Worm (Caenorhabditis elegans) whole organism, L3 larva: ENCODE measurements around the gene C06A12.19.

ENCODE experiments used
- R02D3.7 ChIP-seq: fragments of 150-350 bp; optimal IDR thresholded peaks from 2 replicates; lab custom pipeline; 2014; ENCODE audit warnings: missing biosample characterization, missing genetic modification characterization
- ceh-28 ChIP-seq: fragments of 150-350 bp; optimal IDR thresholded peaks from 2 replicates; lab custom pipeline; 2014; ENCODE audit warnings: missing biosample characterization, missing genetic modification reagents, missing genetic modification characterization
- daf-12 ChIP-seq: fragments of 150-350 bp; optimal IDR thresholded peaks from 2 replicates; lab custom pipeline; 2014; ENCODE audit warnings: missing biosample characterization, missing genetic modification reagents, missing genetic modification characterization
- egl-27 ChIP-seq: sonication (generic microtip); optimal IDR thresholded peaks from 4 replicates; lab custom pipeline; 2017; ENCODE audit warnings: missing biosample characterization, missing genetic modification reagents, missing genetic modification characterization
- egl-5 ChIP-seq: fragments of 150-350 bp; optimal IDR thresholded peaks from 2 replicates; lab custom pipeline; 2017; ENCODE audit warnings: missing biosample characterization, missing genetic modification reagents, missing genetic modification characterization, inconsistent platforms
- elt-1 ChIP-seq: fragments of 150-350 bp; optimal IDR thresholded peaks from 2 replicates; lab custom pipeline; 2014; ENCODE audit warnings: missing biosample characterization, missing genetic modification characterization
- elt-2 ChIP-seq: sonication (generic microtip); optimal IDR thresholded peaks from 2 replicates; lab custom pipeline; 2016; ENCODE audit warnings: missing genetic modification reagents, mild to moderate bottlenecking, missing genetic modification characterization, missing compliant biosample characterization
- fkh-2 ChIP-seq: fragments of 150-350 bp; optimal IDR thresholded peaks from 2 replicates; lab custom pipeline; 2014; ENCODE audit warnings: missing biosample characterization, missing genetic modification reagents, missing genetic modification characterization
- hmg-11 ChIP-seq: sonication (generic microtip); optimal IDR thresholded peaks from 2 replicates; lab custom pipeline; 2016; ENCODE audit warnings: missing genetic modification characterization, missing compliant biosample characterization
- mml-1 ChIP-seq: fragments of 150-350 bp; sonication (generic microtip); optimal IDR thresholded peaks from 3 replicates; lab custom pipeline; 2014; ENCODE audit warnings: missing biosample characterization, missing genetic modification characterization
- nhr-237 ChIP-seq: fragments of 150-350 bp; optimal IDR thresholded peaks from 2 replicates; lab custom pipeline; 2014; ENCODE audit warnings: missing biosample characterization, missing genetic modification characterization
- nhr-25 ChIP-seq: sonication (generic microtip); optimal IDR thresholded peaks from 2 replicates; lab custom pipeline; 2017; ENCODE audit warnings: missing biosample characterization, missing genetic modification characterization
- nhr-28 ChIP-seq: fragments of 150-350 bp; optimal IDR thresholded peaks from 2 replicates; lab custom pipeline; 2014; ENCODE audit warnings: missing biosample characterization, missing genetic modification characterization
- pha-4 ChIP-seq: fragments of 150-350 bp; optimal IDR thresholded peaks from 2 replicates; lab custom pipeline; 2014; ENCODE audit warnings: missing biosample characterization, missing genetic modification reagents, missing genetic modification characterization
- tbx-2 ChIP-seq: sonication (generic microtip); optimal IDR thresholded peaks from 2 replicates; lab custom pipeline; 2016; ENCODE audit warnings: mild to moderate bottlenecking, missing genetic modification characterization, missing compliant biosample characterization
- unc-39 ChIP-seq: sonication (generic microtip); optimal IDR thresholded peaks from 4 replicates; lab custom pipeline; 2017; ENCODE audit warnings: missing biosample characterization, missing genetic modification characterization
- unc-62 ChIP-seq: fragments of 150-350 bp; sonication (generic microtip); optimal IDR thresholded peaks from 4 replicates; lab custom pipeline; 2014; ENCODE audit warnings: missing biosample characterization, missing genetic modification reagents, missing genetic modification characterization
- zag-1 ChIP-seq: fragments of 150-350 bp; optimal IDR thresholded peaks from 2 replicates; lab custom pipeline; 2014; ENCODE audit warnings: missing biosample characterization, missing genetic modification characterization
- ztf-4 ChIP-seq: fragments of 150-350 bp; optimal IDR thresholded peaks from 2 replicates; lab custom pipeline; 2014; ENCODE audit warnings: missing biosample characterization, missing genetic modification characterization

Gene C06A12.19

ce11 chrIV:17395910-17396309 lies 44.0 kb downstream of the C06A12.19 start, which contains the start of gene sru-15:
Gene sru-15 (plus strand): TSS chrIV:17396210.
- no peak for TF ChIP-seq zag-1 (tag; lab: Kevin White, UChicago)
- TF ChIP-seq egl-27 (tag; lab: Kevin White, UChicago), result no peak
- no peak for TF ChIP-seq hmg-11 (tag; lab: Kevin White, UChicago)
- no peak for TF ChIP-seq mml-1 (tag; lab: Kevin White, UChicago)
- no peak for TF ChIP-seq ztf-4 (tag; lab: Kevin White, UChicago)
- no peak for TF ChIP-seq tbx-2 (tag; lab: Kevin White, UChicago)
- TF ChIP-seq unc-62 (GFP tag; lab: Kevin White, UChicago), result no peak
- no peak for TF ChIP-seq daf-12 (tag; lab: Kevin White, UChicago)
- no peak for TF ChIP-seq pha-4
- no peak for TF ChIP-seq ceh-28 (tag; lab: Kevin White, UChicago)
- TF ChIP-seq R02D3.7 (tag; lab: Kevin White, UChicago), result no peak
- no peak for TF ChIP-seq elt-2 (tag; lab: Kevin White, UChicago)
- TF ChIP-seq unc-39, result no peak
- no peak for TF ChIP-seq nhr-25 (tag; lab: Kevin White, UChicago)
- TF ChIP-seq egl-5 (tag; lab: Kevin White, UChicago), result no peak
- TF ChIP-seq nhr-28 (tag; lab: Kevin White, UChicago), result no peak
- TF ChIP-seq elt-1 (tag; lab: Kevin White, UChicago), result no peak
- TF ChIP-seq nhr-237 (tag; lab: Kevin White, UChicago), result no peak
- no peak for TF ChIP-seq fkh-2 (tag; lab: Kevin White, UChicago)
- TF ChIP-seq, all 47 proteins: peak for 0
